Worm (Caenorhabditis elegans) whole organism, early embryonic: Measurements from ENCODE around the gene rsks-1.

ENCODE experiments used
- B0310.2 ChIP-seq: sonication (generic microtip); optimal IDR thresholded peaks from 2 replicates; lab custom pipeline; 2016; ENCODE audit warnings: mild to moderate bottlenecking, missing genetic modification characterization, missing compliant biosample characterization
- F13C5.2 ChIP-seq: sonication (generic microtip); optimal IDR thresholded peaks from 2 replicates; lab custom pipeline; 2017; ENCODE audit warnings: mild to moderate bottlenecking, missing genetic modification characterization, inconsistent platforms, missing compliant biosample characterization
- ama-1 ChIP-seq: fragments of 150-350 bp; optimal IDR thresholded peaks from 2 replicates; lab custom pipeline; 2014
- ceh-36 ChIP-seq: sonication (generic microtip); optimal IDR thresholded peaks from 2 replicates; lab custom pipeline; 2016; ENCODE audit warnings: missing genetic modification characterization, inconsistent platforms, missing compliant biosample characterization
- ets-7 ChIP-seq: sonication (generic microtip); optimal IDR thresholded peaks from 2 replicates; lab custom pipeline; 2016; ENCODE audit warnings: missing genotype, missing genetic modification characterization, missing compliant biosample characterization
- flt-1 ChIP-seq: fragments of 200-800 bp; sonication (Bioruptor generic); IDR thresholded peaks from 2 replicates; pipeline ENCODE4 v1.3.6; 2022; ENCODE audit warnings: missing genetic modification characterization, missing compliant biosample characterization
- hmbx-1 ChIP-seq: sonication (generic microtip); optimal IDR thresholded peaks from 2 replicates; lab custom pipeline; 2016; ENCODE audit warnings: mild to moderate bottlenecking, missing genetic modification characterization, missing compliant biosample characterization
- pes-1 ChIP-seq: fragments of 200-800 bp; sonication (Bioruptor generic); IDR thresholded peaks from 2 replicates; pipeline ENCODE4 v1.3.6; 2022; ENCODE audit warnings: missing genetic modification reagents, missing genetic modification characterization, missing compliant biosample characterization
- tra-4 ChIP-seq: sonication (generic microtip); optimal IDR thresholded peaks from 2 replicates; lab custom pipeline; 2017; ENCODE audit warnings: missing genetic modification characterization, missing compliant biosample characterization

ce11 chrIII:11208371-11208770 is 36.5 kb upstream of the rsks-1 start:
- TF ChIP-seq ceh-36 (tag; lab: Kevin White, UChicago) (no peak), ama-1 (lab: Kevin White, UChicago) (no peak), hmbx-1 (tag; lab: Kevin White, UChicago) (no peak), flt-1 (GFP tag; lab: Robert Waterston, UW) (no peak), F13C5.2 (tag; lab: Kevin White, UChicago) (no peak), tra-4 (tag; lab: Kevin White, UChicago) (no peak), pes-1 (GFP tag; lab: Robert Waterston, UW) (no peak), ets-7 (tag; lab: Kevin White, UChicago) (no peak), B0310.2 (tag; lab: Kevin White, UChicago) (no peak)
